Worm (Caenorhabditis elegans) whole organism, mixed stage, embryonic: ENCODE data around the gene K10D11.4.

ENCODE experiments used
- M03D4.4 ChIP-seq: sonication (generic microtip); optimal IDR thresholded peaks from 2 replicates; lab custom pipeline; 2017; ENCODE audit warnings: mild to moderate bottlenecking, missing genetic modification characterization, missing compliant biosample characterization
- bed-3 ChIP-seq: fragments of 200-800 bp; sonication (Bioruptor generic); optimal IDR thresholded peaks from 3 replicates; lab custom pipeline; 2018; ENCODE audit warnings: mild to moderate bottlenecking, missing genetic modification characterization, moderate library complexity, missing compliant biosample characterization
- blmp-1 ChIP-seq: fragments of 150-350 bp; optimal IDR thresholded peaks from 2 replicates; lab custom pipeline; 2014; ENCODE audit warnings: missing biosample characterization, missing genetic modification characterization
- ceh-39 ChIP-seq: fragments of 150-350 bp; optimal IDR thresholded peaks from 2 replicates; lab custom pipeline; 2014; ENCODE audit warnings: missing biosample characterization, missing genetic modification characterization
- ceh-83 ChIP-seq: fragments of 200-800 bp; sonication (Bioruptor generic); optimal IDR thresholded peaks from 2 replicates; lab custom pipeline; 2018; ENCODE audit warnings: mild to moderate bottlenecking, missing genetic modification characterization, missing compliant biosample characterization
- ces-1 ChIP-seq: fragments of 150-350 bp; optimal IDR thresholded peaks from 2 replicates; lab custom pipeline; 2014; ENCODE audit warnings: missing biosample characterization, missing genetic modification reagents, missing genetic modification characterization
- cnd-1 ChIP-seq: fragments of 200-800 bp; sonication (Bioruptor generic); optimal IDR thresholded peaks from 2 replicates; lab custom pipeline; 2018; ENCODE audit warnings: mild to moderate bottlenecking, missing genetic modification characterization, missing compliant biosample characterization
- drap-1 ChIP-seq: fragments of 200-800 bp; sonication (Bioruptor generic); optimal IDR thresholded peaks from 3 replicates; lab custom pipeline; 2018; ENCODE audit warnings: mild to moderate bottlenecking, missing genetic modification characterization, missing compliant biosample characterization
- elt-3 ChIP-seq: fragments of 150-350 bp; optimal IDR thresholded peaks from 2 replicates; lab custom pipeline; 2014; ENCODE audit warnings: missing biosample characterization, missing genetic modification characterization
- ham-2 ChIP-seq: fragments of 200-800 bp; sonication (Bioruptor generic); optimal IDR thresholded peaks from 2 replicates; lab custom pipeline; 2018; ENCODE audit warnings: mild to moderate bottlenecking, missing genetic modification characterization, missing compliant biosample characterization
- hlh-1 ChIP-seq: fragments of 150-350 bp; optimal IDR thresholded peaks from 2 replicates; lab custom pipeline; 2014; ENCODE audit warnings: missing biosample characterization, missing genetic modification reagents, missing genetic modification characterization
- lin-13 ChIP-seq: fragments of 150-350 bp; optimal IDR thresholded peaks from 2 replicates; lab custom pipeline; 2014; ENCODE audit warnings: missing biosample characterization, missing genetic modification characterization
- lin-32 ChIP-seq: fragments of 200-800 bp; sonication (Bioruptor generic); optimal IDR thresholded peaks from 2 replicates; lab custom pipeline; 2018; ENCODE audit warnings: mild to moderate bottlenecking, missing genetic modification characterization, missing compliant biosample characterization
- mep-1 ChIP-seq: fragments of 150-350 bp; optimal IDR thresholded peaks from 2 replicates; lab custom pipeline; 2017; ENCODE audit warnings: missing biosample characterization, missing genetic modification reagents, missing genetic modification characterization, inconsistent platforms
- mls-2 ChIP-seq: sonication (generic microtip); optimal IDR thresholded peaks from 2 replicates; lab custom pipeline; 2016; ENCODE audit warnings: mild to moderate bottlenecking, missing genetic modification characterization, moderate library complexity, missing compliant biosample characterization
- nhr-12 ChIP-seq: fragments of 150-350 bp; optimal IDR thresholded peaks from 2 replicates; lab custom pipeline; 2014; ENCODE audit warnings: missing biosample characterization, missing genetic modification characterization
- nhr-2 ChIP-seq: fragments of 150-350 bp; optimal IDR thresholded peaks from 2 replicates; lab custom pipeline; 2014; ENCODE audit warnings: missing biosample characterization, missing genetic modification characterization
- nhr-237 ChIP-seq: fragments of 150-350 bp; optimal IDR thresholded peaks from 2 replicates; lab custom pipeline; 2014; ENCODE audit warnings: missing biosample characterization, missing genetic modification characterization
- nhr-28 ChIP-seq: fragments of 150-350 bp; optimal IDR thresholded peaks from 2 replicates; lab custom pipeline; 2014; ENCODE audit warnings: missing biosample characterization, missing genetic modification characterization
- nhr-76 ChIP-seq: sonication (generic microtip); optimal IDR thresholded peaks from 2 replicates; lab custom pipeline; 2017; ENCODE audit warnings: missing biosample characterization, missing genetic modification characterization
- pha-4 ChIP-seq: fragments of 150-350 bp; optimal IDR thresholded peaks from 2 replicates; lab custom pipeline; 2018; ENCODE audit warnings: missing biosample characterization, missing genetic modification reagents, missing genetic modification characterization
- sem-2 ChIP-seq: fragments of 200-800 bp; sonication (Bioruptor generic); optimal IDR thresholded peaks from 2 replicates; lab custom pipeline; 2018; ENCODE audit warnings: mild to moderate bottlenecking, missing genetic modification characterization, missing compliant biosample characterization
- snpc-4 ChIP-seq: fragments of 150-350 bp; optimal IDR thresholded peaks from 2 replicates; lab custom pipeline; 2014; ENCODE audit warnings: missing biosample characterization, missing genetic modification characterization
- sptf-1 ChIP-seq: sonication (generic microtip); optimal IDR thresholded peaks from 2 replicates; lab custom pipeline; 2017; ENCODE audit warnings: mild to moderate bottlenecking, missing genetic modification characterization, moderate library complexity, missing compliant biosample characterization
- tbx-8 ChIP-seq: fragments of 200-800 bp; sonication (Bioruptor generic); optimal IDR thresholded peaks from 2 replicates; lab custom pipeline; 2018; ENCODE audit warnings: mild to moderate bottlenecking, missing genetic modification characterization, moderate library complexity, missing compliant biosample characterization
- unc-120 ChIP-seq: sonication (generic microtip); optimal IDR thresholded peaks from 2 replicates; lab custom pipeline; 2017; ENCODE audit warnings: missing genetic modification characterization, missing compliant biosample characterization; ENCODE audit not compliant: poor library complexity, severe bottlenecking
- unc-62 ChIP-seq: fragments of 150-350 bp; optimal IDR thresholded peaks from 2 replicates; lab custom pipeline; 2014; ENCODE audit warnings: missing biosample characterization, missing genetic modification reagents, missing genetic modification characterization
- zip-8 ChIP-seq: fragments of 150-350 bp; optimal IDR thresholded peaks from 2 replicates; lab custom pipeline; 2014; ENCODE audit warnings: missing biosample characterization, missing genetic modification characterization
- ztf-11 ChIP-seq: fragments of 150-350 bp; optimal IDR thresholded peaks from 2 replicates; lab custom pipeline; 2014; ENCODE audit warnings: missing biosample characterization, missing genetic modification characterization

Gene K10D11.4

DNA sequence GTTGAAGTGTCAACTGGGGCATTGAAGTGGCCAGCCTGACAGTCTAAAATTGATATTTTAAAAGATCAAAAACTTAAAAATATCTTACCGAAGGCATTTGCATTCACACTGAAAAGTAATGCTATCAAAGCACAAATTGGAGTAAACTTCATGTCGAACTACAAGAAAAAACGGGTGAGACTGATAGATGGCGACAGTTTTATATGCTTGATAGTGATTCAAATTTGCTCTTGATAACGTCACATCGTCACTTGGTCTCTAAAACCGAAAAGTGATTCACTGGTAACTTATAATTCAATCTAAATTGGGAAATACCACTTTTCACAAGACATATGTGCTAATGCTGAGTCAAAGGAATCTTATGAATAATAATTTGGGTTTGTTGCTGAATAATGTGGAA is 2.6 kb downstream of the K10D11.4 start, which contains the start of gene K10D11.5:
TSS of gene K10D11.5 (minus strand) at position 215 of the 400 bp plus-strand sequence.
- no peak for TF ChIP-seq pha-4
- no peak for TF ChIP-seq nhr-2 (tag; lab: Kevin White, UChicago)
- no peak for TF ChIP-seq ces-1 (GFP tag; lab: Kevin White, UChicago)
- no peak for TF ChIP-seq elt-3 (tag; lab: Kevin White, UChicago)
- TF ChIP-seq drap-1 (GFP tag; lab: Kevin White, UChicago), result no peak
- TF ChIP-seq lin-13, result no peak
- TF ChIP-seq M03D4.4 (tag; lab: Kevin White, UChicago), result no peak
- TF ChIP-seq sptf-1 (tag; lab: Kevin White, UChicago), result no peak
- TF ChIP-seq sem-2, result no peak
- TF ChIP-seq nhr-12 (tag; lab: Kevin White, UChicago), result no peak
- TF ChIP-seq ham-2 (GFP tag; lab: Kevin White, UChicago), result no peak
- TF ChIP-seq unc-120, result no peak
- TF ChIP-seq ceh-39 (tag; lab: Kevin White, UChicago), result no peak
- no peak for TF ChIP-seq hlh-1
- TF ChIP-seq bed-3 (GFP tag; lab: Kevin White, UChicago), result no peak
- TF ChIP-seq snpc-4, result no peak
- TF ChIP-seq mls-2 (tag; lab: Kevin White, UChicago), result no peak
- TF ChIP-seq zip-8, result no peak
- no peak for TF ChIP-seq tbx-8 (GFP tag; lab: Kevin White, UChicago)

DNA sequence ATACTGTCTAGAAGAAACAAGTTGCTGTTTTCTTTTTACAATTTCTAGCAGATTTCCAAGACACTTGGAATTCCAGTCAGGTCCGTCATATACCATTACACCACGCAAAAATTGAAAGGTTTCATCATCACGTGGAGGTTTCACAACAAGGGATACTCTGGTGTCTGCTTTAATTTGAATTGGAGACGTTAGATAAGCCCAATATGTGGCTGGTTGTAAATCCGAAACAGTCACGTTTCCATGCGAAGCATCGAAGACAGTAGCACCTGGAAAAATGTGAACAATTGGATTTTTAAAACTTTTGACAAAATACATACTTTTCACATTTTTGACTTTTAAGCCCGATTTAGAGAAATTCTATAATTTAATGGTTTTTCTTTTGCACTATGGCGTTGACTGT is 3.6 kb downstream of the K10D11.4 start:
- no peak for TF ChIP-seq lin-13
- no peak for TF ChIP-seq drap-1 (GFP tag; lab: Kevin White, UChicago)
- no peak for TF ChIP-seq blmp-1 (tag; lab: Kevin White, UChicago)
- no peak for TF ChIP-seq tbx-8 (GFP tag; lab: Kevin White, UChicago)
- TF ChIP-seq snpc-4, result no peak
- TF ChIP-seq nhr-28 (tag; lab: Kevin White, UChicago), result no peak
- no peak for TF ChIP-seq M03D4.4 (tag; lab: Kevin White, UChicago)
- no peak for TF ChIP-seq mls-2 (tag; lab: Kevin White, UChicago)

DNA sequence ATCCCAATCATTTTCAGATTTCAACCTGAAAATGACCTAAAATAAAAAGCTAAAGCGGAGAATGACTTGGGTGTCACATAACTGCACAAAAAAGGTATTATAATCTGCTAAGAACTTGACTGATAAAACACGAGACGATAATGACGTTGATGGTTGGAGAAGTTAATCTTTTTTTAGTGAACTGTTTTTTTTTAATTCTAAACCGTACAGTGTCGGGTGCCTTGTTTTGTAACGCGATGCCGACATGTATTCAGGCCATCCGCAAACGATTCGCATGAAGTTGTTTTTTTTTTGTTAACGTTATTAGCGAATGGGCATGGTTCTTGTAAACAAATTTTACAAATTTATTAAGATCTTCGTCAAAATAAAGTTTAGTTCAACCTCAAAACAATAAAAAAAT is 4.9 kb downstream of the K10D11.4 start, which contains the start of gene K10D11.6:
TSS of gene K10D11.6 (minus strand) at position 101 of the 400 bp plus-strand sequence.
- no peak for TF ChIP-seq unc-62 (GFP tag; lab: Kevin White, UChicago)
- no peak for TF ChIP-seq nhr-12 (tag; lab: Kevin White, UChicago)
- TF ChIP-seq, all 35 proteins: peak for 0

DNA sequence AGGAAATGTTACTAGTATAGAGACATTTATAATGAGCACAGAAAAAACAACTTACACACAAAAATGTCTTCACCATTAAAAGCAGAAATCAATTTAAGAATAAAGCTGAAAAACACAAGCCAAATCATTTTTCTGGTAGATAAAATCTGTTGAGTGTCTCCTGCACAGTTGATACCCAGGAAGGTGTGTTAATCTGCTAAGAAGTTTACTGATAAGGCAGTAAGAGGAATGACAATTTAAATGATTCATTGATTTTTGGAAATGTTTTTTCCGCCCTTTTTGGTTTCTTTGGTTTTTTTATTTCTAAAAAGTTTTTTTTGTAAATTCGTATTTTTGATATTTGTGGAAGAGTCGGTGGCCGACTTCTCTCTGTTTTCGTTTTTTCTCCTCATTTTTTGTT is 8.3 kb downstream of the K10D11.4 start, which contains the start of gene K10D11.3:
TSS of gene K10D11.3 (minus strand) at position 174 of the 400 bp plus-strand sequence.
- no peak for TF ChIP-seq lin-32 (GFP tag; lab: Kevin White, UChicago)
- no peak for TF ChIP-seq mep-1 (tag; lab: Kevin White, UChicago)

DNA sequence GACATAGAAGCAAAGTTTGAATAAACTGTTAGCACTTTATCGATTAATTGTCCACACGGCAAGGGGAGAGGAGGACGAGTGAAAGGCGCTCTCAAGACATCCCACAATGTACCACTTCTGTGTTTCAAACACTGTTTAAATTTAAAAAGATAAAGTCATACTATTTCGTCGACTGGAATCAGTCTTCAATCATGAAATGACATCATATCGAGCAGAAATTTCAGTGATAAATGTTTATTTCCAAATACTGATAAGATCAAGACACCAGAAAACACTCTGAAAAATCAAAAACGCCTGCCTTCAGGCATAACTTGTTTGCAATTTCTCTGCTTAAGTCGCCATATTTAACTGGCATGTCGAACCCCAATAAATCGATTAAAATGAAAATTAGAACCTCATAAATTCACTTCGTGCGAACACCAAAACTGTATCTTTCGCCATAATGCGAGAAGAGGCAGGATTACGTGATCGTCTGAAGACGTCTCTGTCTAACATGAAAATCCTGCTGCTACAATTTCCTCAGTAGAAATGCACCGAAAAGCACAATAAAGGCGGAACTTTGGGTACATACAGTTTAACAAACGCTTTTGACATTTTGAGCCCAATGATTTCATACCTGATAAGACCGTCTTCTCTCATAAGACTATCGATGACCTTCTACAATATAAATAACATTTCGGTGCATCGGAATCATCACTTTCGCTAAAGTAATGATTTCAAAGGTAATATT is 15.8 kb downstream of the K10D11.4 start, which contains the start of gene K10D11.2:
TSS of gene K10D11.2 (plus strand) at position 680 of the 730 bp plus-strand sequence.
- TF ChIP-seq nhr-76 (tag; lab: Kevin White, UChicago) (no peak), blmp-1 (tag; lab: Kevin White, UChicago) (no peak), ceh-83 (GFP tag; lab: Kevin White, UChicago) (no peak)
- TF ChIP-seq, all 35 proteins: peak for 0

DNA sequence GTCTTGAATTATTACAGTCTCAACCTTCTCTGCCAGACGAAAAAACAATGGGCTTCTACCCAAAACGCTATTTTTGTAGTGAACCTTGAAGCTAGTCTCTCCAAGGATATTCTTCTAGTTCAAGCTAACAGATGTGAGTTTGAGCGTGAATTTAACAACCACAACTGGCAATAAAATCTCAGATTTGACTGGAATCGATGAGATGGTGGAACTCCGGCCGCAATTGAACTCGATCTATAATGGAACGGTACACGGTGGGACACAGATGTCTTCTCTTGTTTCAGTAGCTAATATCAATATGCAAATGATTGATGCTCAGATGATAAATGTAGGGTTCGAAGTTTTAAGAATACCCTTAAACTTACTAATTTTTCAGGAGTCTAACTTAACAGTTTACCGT is 16.6 kb downstream of the K10D11.4 start:
- no peak for TF ChIP-seq unc-62 (GFP tag; lab: Kevin White, UChicago)
- no peak for TF ChIP-seq blmp-1 (tag; lab: Kevin White, UChicago)
- no peak for TF ChIP-seq nhr-2 (tag; lab: Kevin White, UChicago)
- TF ChIP-seq ceh-83 (GFP tag; lab: Kevin White, UChicago), result no peak
- TF ChIP-seq ham-2 (GFP tag; lab: Kevin White, UChicago), result no peak
- TF ChIP-seq bed-3 (GFP tag; lab: Kevin White, UChicago), result no peak
- TF ChIP-seq pha-4, result no peak
- TF ChIP-seq snpc-4, result no peak
- no peak for TF ChIP-seq cnd-1
- TF ChIP-seq nhr-237, result no peak
- TF ChIP-seq ztf-11 (tag; lab: Kevin White, UChicago), result no peak
